Fruit fly (Drosophila melanogaster): Measurements from ENCODE around the gene CG42675.

Gene CG42675

DNA sequence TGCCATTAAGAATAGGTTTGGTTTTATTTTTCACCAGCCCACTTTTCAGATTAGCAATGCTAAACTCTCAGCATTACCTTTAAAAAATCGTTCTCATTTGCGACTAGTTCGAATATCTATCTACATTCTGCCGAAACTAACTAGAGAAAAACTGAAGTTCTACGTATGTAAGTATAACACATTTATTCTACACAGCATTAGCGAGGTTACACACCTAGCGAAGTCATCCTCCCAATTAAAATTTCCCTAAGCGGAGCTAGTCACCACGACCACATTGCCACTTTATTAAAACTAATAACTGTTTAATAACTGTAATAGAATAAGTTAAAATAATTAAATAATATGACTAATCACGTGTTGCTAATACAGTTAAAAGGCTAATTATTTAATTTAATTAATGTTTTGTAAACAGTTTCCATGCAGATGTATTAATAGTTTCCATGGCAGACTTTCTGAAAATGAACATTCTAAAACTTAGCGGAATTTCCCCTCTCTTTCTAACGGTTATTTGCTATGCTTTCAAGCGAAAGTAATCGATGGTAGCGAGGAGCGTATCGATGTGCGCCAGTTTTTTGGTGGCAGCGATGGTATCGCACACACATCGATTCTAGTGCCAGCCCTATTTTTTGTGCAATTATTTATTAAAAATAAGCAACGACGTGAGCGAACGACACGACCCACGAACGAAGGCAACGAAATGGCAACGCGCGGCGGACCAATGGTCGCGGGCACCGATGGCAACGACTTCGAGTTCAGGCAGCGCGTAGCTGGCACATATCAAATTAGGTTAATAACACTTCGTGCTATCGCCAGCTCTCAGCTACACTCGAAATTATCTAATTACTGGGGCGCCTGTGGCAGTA, 34.4 kb upstream of the CG42675 start, which contains the start of gene jagn (continued):
- peak; percentile 12 for TF ChIP-seq CG5245 (GFP tag; optimal IDR thresholded peaks at IDR 0.05)
- TF ChIP-seq E2f1 (GFP tag; IDR thresholded peaks at IDR 0.05): peak; percentile 58
- peak; percentile 60 for TF ChIP-seq CG9876 (GFP tag; optimal IDR thresholded peaks at IDR 0.05)
- TF ChIP-seq CG4730 (GFP tag; IDR thresholded peaks at IDR 0.05): 0 out of 2 replicates have a peak, but pooled peaks have one; percentile 28
- TF ChIP-seq crp (GFP tag; optimal IDR thresholded peaks at IDR 0.05): peak in 1 of 2 experiments; percentile 34
- TF ChIP-seq zen (tag; optimal IDR thresholded peaks at IDR 0.05): peak; percentile 42
- TF ChIP-seq Lhr (GFP tag; optimal IDR thresholded peaks at IDR 0.05): peak; percentile 86
- TF ChIP-seq Hsf (GFP tag; optimal IDR thresholded peaks at IDR 0.05): peak; percentile 67
- peak; percentile 71 for TF ChIP-seq row (GFP tag; IDR thresholded peaks at IDR 0.05)
- peak; percentile 36; the same call in 1 of the 2 replicates for TF ChIP-seq CG6689 (GFP tag; IDR thresholded peaks at IDR 0.05)
- TF ChIP-seq pan (optimal IDR thresholded peaks at IDR 0.05): no peak
- peak in 1 of 2 experiments; percentile 63 for TF ChIP-seq pan (GFP tag; optimal IDR thresholded peaks at IDR 0.05 in 1 of 2, IDR thresholded peaks at IDR 0.05 in 1 of 2)
- peak; percentile 32 for TF ChIP-seq Six4 (GFP tag; optimal IDR thresholded peaks at IDR 0.05)
- TF ChIP-seq mam (GFP tag; optimal IDR thresholded peaks at IDR 0.05): peak; percentile 79
- TF ChIP-seq lbe (GFP tag; optimal IDR thresholded peaks at IDR 0.05): peak; percentile 80
- peak; percentile 95 for TF ChIP-seq Myb (GFP tag; optimal IDR thresholded peaks at IDR 0.05)
- TF ChIP-seq Dek (tag; optimal IDR thresholded peaks at IDR 0.05): peak; percentile 60
- TF ChIP-seq CG15601 (tag; optimal IDR thresholded peaks at IDR 0.05): peak; percentile 53
- peak; percentile 98 for TF ChIP-seq CG34224 (GFP tag; IDR thresholded peaks at IDR 0.05; ENCODE audit: partially characterized antibody)
- peak; percentile 62 for TF ChIP-seq sisA (GFP tag; IDR thresholded peaks at IDR 0.05)
- TF ChIP-seq CG1529 (GFP tag; optimal IDR thresholded peaks at IDR 0.05): no peak
- peak; percentile 100 for TF ChIP-seq vnd (GFP tag; IDR thresholded peaks at IDR 0.05; ENCODE audit: partially characterized antibody)
- peak; percentile 4 for TF ChIP-seq twi (tag; optimal IDR thresholded peaks at IDR 0.05)
- TF ChIP-seq Dfd (GFP tag; optimal IDR thresholded peaks at IDR 0.05): no peak
- peak; percentile 59 for TF ChIP-seq CG34376 (GFP tag; optimal IDR thresholded peaks at IDR 0.05)
- peak; percentile 53 for TF ChIP-seq CG18619 (GFP tag; optimal IDR thresholded peaks at IDR 0.05)
- no peak for TF ChIP-seq Poxn (GFP tag; IDR thresholded peaks at IDR 0.05)
- TF ChIP-seq pita (GFP tag; optimal IDR thresholded peaks at IDR 0.05): peak; percentile 95
- TF ChIP-seq cato (GFP tag; optimal IDR thresholded peaks at IDR 0.05; ENCODE audit: borderline replicate concordance): no peak
- no peak for TF ChIP-seq wek (GFP tag; optimal IDR thresholded peaks at IDR 0.05)
- TF ChIP-seq sens-2 (GFP tag; IDR thresholded peaks at IDR 0.05): no peak
- TF ChIP-seq CG17361 (GFP tag; IDR thresholded peaks at IDR 0.05): peak; percentile 70; the same call in 2 of the 3 replicates
- peak; percentile 36 for TF ChIP-seq CG12744 (GFP tag; optimal IDR thresholded peaks at IDR 0.05)
- TF ChIP-seq CG3281 (GFP tag; optimal IDR thresholded peaks at IDR 0.05): peak; percentile 35
- peak; percentile 42 for TF ChIP-seq Usf (GFP tag; optimal IDR thresholded peaks at IDR 0.05)
- TF ChIP-seq CG14050 (GFP tag; IDR thresholded peaks at IDR 0.05): no peak; the same call in 2 of the 3 replicates
- TF ChIP-seq sd (tag; optimal IDR thresholded peaks at IDR 0.05): no peak
- TF ChIP-seq B-H1 (GFP tag; IDR thresholded peaks at IDR 0.05): no peak
- no peak for TF ChIP-seq GATAe (GFP tag; conservative IDR thresholded peaks at IDR 0.05)
- no peak for TF ChIP-seq CG2875 (GFP tag; optimal IDR thresholded peaks at IDR 0.05)
- TF ChIP-seq Gsc (GFP tag; IDR thresholded peaks at IDR 0.05): no peak
- peak; percentile 23 for TF ChIP-seq CG33557 (GFP tag; optimal IDR thresholded peaks at IDR 0.05)
- TF ChIP-seq esg (GFP tag; conservative IDR thresholded peaks at IDR 0.05): no peak
- no peak for TF ChIP-seq ash1 (GFP tag; optimal IDR thresholded peaks at IDR 0.05)
- peak; percentile 78 for TF ChIP-seq CG2120 (GFP tag; optimal IDR thresholded peaks at IDR 0.05)
- peak; percentile 36 for TF ChIP-seq CG11398 (GFP tag; optimal IDR thresholded peaks at IDR 0.05)
- peak; percentile 14 for TF ChIP-seq CG1832 (GFP tag; optimal IDR thresholded peaks at IDR 0.05)
- TF ChIP-seq Atf3 (GFP tag; optimal IDR thresholded peaks at IDR 0.05): no peak
- no peak for TF ChIP-seq nau (GFP tag; optimal IDR thresholded peaks at IDR 0.05)
